Worm (Caenorhabditis elegans): ENCODE data around the gene ceh-41.

DNA sequence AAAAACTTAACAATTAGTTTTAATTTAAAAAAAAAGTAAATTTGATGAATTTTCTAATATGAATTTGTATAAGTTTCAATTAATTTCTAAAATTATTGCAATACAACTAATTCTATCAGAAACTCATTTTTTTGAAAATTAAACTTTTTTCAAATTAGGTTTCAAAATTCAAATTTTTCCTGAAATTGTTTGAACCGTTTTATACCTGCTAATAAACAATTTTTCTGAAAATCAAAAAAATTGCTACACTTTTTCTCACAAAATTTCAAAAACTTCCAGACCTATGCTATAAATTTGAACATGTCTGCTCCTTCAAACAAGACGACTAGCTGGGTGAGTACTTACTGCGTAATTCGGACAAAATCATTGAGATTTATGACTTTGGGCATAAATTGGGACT, 11.9 kb upstream of the ceh-41 start, which contains the start of gene T26C11.8:
- no peak for TF ChIP-seq nhr-28 (tag; optimal IDR thresholded peaks at IDR 0.05)
- TF ChIP-seq ces-1 (GFP tag; optimal IDR thresholded peaks at IDR 0.05), result no peak
- TF ChIP-seq ztf-11 (tag; optimal IDR thresholded peaks at IDR 0.05), result no peak

All from whole organism, mixed stage, embryonic.